Worm (Caenorhabditis elegans) whole organism, midembryonic: ENCODE results near the gene F09C6.11.

Source experiments
- T22C8.4 ChIP-seq: fragments of 200-800 bp; sonication (Bioruptor generic); IDR thresholded peaks from 2 replicates; pipeline ENCODE4 v1.3.6; 2022; ENCODE audit warnings: missing genetic modification characterization, missing compliant biosample characterization
- cog-1 ChIP-seq: sonication (generic microtip); optimal IDR thresholded peaks from 2 replicates; lab custom pipeline; 2016; ENCODE audit warnings: missing genetic modification characterization, missing compliant biosample characterization
- flt-1 ChIP-seq: fragments of 200-800 bp; sonication (Bioruptor generic); IDR thresholded peaks from 2 replicates; pipeline ENCODE4 v1.3.6; 2022; ENCODE audit warnings: missing genetic modification characterization, missing compliant biosample characterization
- med-1 ChIP-seq: sonication (generic microtip); optimal IDR thresholded peaks from 2 replicates; lab custom pipeline; 2017; ENCODE audit warnings: missing genetic modification characterization, mild to moderate bottlenecking, missing compliant biosample characterization, antibody characterized with exemption, missing genetic modification reagents; ENCODE audit not compliant: insufficient read depth
- ref-1 ChIP-seq: fragments of 200-800 bp; sonication (Bioruptor generic); conservative IDR thresholded peaks from 2 replicates; pipeline ENCODE4 v1.3.6; 2022; ENCODE audit warnings: missing genetic modification reagents, missing genetic modification characterization, missing compliant biosample characterization
- tab-1 ChIP-seq: fragments of 200-800 bp; sonication (Bioruptor generic); IDR thresholded peaks from 2 replicates; pipeline ENCODE4 v1.3.6; 2022; ENCODE audit warnings: missing genetic modification characterization, missing compliant biosample characterization

- TF ChIP-seq med-1 (GFP tag; lab: Kevin White, UChicago) = no peak
- TF ChIP-seq T22C8.4 (GFP tag; lab: Robert Waterston, UW) = no peak
- no peak for TF ChIP-seq flt-1 (GFP tag; lab: Robert Waterston, UW)
- TF ChIP-seq ref-1 (GFP tag; lab: Robert Waterston, UW) = no peak
- no peak for TF ChIP-seq cog-1 (tag; lab: Kevin White, UChicago)
- no peak for TF ChIP-seq tab-1 (GFP tag; lab: Robert Waterston, UW)
These were observed 6.7 kb upstream of the F09C6.11 start, which contains the start of the genes ifas-2 and fbxa-44 for ce11 chrV:16888788-16889325.
